Worm (Caenorhabditis elegans): Measurements from ENCODE around the gene F49F1.18.

DNA sequence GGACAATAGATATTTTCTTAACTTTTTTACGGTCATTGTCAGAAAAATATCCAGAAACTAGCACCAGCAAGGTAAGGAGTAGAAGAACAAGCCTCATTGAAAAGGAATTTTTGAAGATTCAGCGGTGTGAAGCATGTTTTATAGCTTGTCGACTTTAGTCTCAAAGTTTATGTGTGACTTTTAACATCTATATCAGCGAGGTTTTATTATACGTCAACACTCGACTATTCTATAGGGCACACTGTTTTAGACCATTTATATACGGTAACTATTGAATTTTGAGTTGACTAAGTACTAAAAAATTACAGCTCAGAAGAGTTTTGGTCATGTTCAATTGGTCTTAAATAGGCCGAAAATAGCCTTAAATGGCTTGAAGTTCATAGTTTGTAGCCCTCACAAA is 1.1 kb upstream of the F49F1.18 start, which contains the start of gene F49F1.11:
- no peak for TF ChIP-seq cebp-1 (GFP tag; IDR thresholded peaks at IDR 0.05)
- TF ChIP-seq cebp-1 (tag; optimal IDR thresholded peaks at IDR 0.05), result no peak
- no peak for TF ChIP-seq cebp-2 (GFP tag; IDR thresholded peaks at IDR 0.05)
- TF ChIP-seq akir-1 (GFP tag; optimal IDR thresholded peaks at IDR 0.05), result no peak
- no peak for TF ChIP-seq madf-10 (tag; optimal IDR thresholded peaks at IDR 0.05)
- TF ChIP-seq madf-3 (GFP tag; IDR thresholded peaks at IDR 0.05), result no peak
- TF ChIP-seq gei-17 (GFP tag; optimal IDR thresholded peaks at IDR 0.05), result no peak
- TF ChIP-seq ceh-100 (GFP tag; IDR thresholded peaks at IDR 0.05), result no peak
- no peak for TF ChIP-seq K11D2.4 (GFP tag; IDR thresholded peaks at IDR 0.05)
- no peak for TF ChIP-seq tbp1 (GFP tag; optimal IDR thresholded peaks at IDR 0.05)
- no peak for TF ChIP-seq hmg-20 (GFP tag; IDR thresholded peaks at IDR 0.05)
